Fruit fly (Drosophila melanogaster): ENCODE data around the gene cv-c.

Gene cv-c

DNA sequence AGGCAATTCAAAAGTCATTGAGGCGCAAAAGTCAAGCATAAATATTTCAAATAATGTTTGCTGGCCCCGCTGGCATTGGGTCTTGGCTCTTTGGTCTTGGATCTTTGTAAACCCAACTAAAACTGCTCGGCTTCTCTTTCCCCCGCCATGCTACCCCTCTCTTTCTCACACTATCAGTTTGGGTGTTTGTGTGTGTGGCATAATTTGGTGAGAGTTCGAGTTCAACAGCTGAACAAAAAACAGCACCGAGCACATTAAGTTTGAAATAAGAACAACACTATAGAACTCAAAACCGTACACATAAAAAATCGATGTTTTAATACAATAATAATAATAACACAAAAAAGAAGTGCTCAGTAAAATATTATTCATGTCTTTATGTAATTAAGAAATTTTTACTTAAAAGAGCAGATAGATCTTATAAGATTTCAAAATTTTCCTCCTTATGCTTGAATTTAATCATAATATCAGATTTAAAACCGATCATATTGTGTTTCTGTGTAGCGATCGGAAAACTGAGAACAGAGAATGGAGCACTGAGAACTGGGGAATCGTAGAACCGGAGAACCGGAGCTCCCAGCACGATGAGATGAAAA is 3.0 kb downstream of the cv-c start:
- no peak for TF ChIP-seq noc (tag; optimal IDR thresholded peaks at IDR 0.05)

DNA sequence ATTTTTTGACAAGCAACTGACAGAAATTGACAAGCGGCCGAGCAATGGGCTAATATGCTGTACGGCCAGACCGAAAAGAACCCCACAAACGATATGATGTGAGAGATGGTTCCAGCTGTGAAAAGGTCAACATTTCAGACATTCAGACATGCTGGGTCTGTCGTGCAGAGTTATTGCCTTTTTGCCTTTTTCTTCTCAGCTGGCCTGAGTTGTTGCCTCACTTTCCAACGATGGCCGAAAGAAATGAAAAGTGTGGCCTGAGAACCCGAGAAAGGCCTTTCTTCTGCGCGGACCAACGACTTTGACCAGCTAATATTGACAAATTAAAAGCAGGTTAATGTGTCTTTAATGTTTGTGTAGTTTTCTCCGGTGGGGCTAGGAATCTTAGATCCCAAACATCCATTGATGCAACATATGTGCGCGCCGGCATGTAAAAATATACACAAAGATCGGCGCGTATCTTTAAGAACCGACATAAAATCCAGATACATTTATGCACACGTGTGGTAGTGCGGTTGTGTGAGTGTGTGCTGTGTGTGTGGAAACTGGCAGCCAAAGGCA is 3.6 kb downstream of the cv-c start:
- TF ChIP-seq noc (tag; optimal IDR thresholded peaks at IDR 0.05) = no peak

DNA sequence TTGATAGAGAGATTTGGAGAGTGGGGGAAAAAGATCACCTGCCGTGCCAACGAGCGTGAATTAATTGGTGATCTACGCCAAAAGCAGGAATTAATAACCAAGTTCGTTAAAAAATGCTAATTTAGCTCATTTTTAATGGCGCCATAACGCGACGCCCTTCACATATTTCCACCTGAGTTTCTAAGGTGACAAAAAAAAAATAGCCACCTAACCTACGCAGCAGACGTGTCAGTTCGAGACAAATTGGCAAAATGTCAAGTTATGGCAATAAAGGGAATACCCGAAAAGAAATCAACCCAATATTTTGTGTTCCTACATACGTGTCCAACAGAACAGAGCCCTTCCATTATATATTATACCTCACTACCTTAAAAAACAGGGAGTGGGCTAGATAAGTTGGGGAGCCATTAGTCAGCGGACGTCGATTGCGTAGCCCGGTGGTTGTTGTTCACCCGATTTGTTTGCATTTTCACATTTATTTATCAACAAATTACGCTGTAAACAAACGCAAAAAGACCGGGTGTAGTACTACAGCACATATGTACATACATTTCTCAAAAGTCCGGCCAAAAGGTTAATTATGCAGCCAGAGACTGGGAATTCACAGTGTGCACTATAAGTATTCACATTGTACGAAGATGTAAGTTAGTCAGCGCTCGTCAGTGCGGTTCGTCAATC is 4.3 kb downstream of the cv-c start:
- no peak for TF ChIP-seq noc (tag; optimal IDR thresholded peaks at IDR 0.05)

DNA sequence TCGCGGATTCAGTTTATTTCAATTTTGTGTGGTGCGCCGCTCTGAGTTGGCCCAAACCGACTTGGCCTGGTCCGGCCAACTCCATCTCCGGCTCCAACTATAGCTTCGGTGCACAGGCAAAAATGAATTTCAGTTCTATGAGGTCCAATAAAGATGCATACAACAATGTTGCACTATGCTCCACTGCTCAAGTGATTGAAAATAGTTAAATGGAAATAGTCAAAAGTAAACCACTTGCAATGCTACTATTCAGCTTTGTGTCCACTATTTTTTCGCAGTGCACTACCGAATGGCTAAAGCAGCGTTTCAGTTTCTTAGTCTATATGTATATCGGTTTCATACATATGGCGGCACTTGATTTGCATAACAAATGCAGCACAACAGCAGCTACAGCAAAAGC is 5.2 kb downstream of the cv-c start:
- peak; percentile 23 for TF ChIP-seq noc (tag; optimal IDR thresholded peaks at IDR 0.05)

DNA sequence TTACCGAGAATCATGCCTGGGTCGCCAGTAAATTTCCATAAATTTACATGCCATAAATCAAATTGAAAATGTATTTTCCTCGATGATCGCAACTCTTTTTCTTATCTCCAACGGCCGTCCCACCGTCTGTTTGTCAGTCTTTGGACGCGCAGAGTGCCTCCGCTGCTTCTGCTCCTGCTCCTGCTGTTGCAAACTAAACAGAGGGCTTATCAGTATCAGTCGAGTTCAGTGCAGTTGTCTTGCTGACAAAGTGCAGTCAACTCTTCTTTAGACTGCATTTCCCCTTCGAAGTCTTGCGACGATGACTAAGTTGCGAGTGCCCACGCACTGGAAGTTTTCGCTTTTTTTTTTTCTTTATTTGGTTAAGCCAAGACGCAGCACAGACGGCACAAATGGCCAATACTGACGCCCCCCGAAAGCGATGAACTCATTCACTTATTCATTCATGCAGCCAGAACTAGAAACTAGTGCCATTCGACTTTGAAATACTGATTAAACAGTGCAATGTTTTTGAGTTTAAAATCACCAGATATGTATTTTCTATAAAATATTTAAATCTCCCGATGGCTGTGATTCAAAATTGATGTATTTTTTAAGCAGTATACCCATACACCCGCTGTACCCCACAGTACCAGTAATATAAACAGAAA is 7.3 kb downstream of the cv-c start:
- TF ChIP-seq noc (tag; optimal IDR thresholded peaks at IDR 0.05) = no peak

DNA sequence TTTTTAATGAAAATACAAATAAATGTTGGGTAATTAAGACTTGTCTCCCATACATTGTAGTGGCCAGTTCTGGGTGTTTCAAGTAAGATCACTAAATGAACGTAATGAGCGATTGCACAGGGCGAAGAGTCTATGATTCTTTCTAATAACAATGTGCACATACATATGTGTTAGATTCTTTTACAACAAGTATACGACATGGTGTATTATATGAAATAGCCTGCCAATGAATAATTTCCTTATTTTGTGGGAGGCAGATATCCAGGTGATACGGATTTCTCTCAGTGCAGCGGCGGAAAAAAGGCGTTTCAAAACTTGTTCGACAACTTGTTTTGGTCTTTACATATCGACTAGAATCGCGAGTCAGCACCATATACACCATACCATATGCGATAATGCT is 7.9 kb downstream of the cv-c start:
- TF ChIP-seq noc (tag; optimal IDR thresholded peaks at IDR 0.05) = no peak

DNA sequence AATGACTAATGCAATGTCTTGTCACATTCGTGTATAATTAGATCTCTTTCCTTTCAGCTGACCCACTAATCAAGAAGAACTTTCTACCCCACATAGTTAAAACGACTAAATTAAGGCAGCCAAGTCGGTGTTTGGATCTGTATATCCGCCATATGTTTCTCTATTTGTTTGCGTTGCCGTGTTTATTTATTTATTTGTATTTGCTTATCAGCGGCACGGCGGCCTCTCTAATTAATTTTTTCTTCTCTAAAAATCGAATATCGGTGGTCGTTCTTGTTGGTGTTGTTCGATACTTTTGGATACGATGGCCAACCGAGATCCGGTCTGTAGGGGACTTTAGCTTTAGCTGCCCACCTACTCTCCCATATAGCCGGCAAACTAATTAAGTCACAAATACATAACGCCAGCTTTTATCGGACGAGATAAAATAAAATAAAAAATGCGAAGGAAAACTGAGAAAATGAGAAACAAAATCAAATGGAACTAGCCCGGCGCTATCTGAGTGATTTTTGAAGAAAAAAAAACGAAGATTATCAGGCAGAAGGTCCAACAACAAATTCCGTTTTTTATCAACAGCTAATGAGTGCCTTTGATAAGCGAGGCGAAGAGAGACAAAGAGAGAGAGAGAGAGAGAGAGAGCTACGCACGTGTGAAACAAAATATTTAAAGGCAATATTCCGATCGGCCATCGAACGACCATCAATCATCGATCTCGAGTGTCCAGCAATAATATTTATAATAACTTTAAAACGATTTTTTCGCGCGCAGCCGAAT is 8.7 kb downstream of the cv-c start:
- TF ChIP-seq noc (tag; optimal IDR thresholded peaks at IDR 0.05) = peak; percentile 25

DNA sequence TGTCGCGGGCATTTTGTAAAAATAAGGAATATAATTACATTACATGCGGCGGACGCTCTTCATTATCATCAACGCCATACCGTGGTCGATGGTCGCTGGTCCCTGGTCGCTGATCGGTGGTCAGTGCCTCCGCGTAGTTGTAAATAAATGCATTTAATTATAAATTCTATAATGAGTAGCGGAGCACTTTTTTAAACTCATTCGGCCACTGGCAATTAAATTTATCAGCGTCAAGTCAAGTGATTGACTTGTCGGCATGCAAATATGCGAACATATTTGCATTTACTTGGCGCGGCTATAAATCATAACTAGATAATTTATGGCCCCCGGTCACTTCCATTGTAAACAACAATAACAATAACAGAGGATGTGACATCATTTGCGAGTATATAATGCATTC is 10.1 kb downstream of the cv-c start:
- no peak for TF ChIP-seq noc (tag; optimal IDR thresholded peaks at IDR 0.05)

DNA sequence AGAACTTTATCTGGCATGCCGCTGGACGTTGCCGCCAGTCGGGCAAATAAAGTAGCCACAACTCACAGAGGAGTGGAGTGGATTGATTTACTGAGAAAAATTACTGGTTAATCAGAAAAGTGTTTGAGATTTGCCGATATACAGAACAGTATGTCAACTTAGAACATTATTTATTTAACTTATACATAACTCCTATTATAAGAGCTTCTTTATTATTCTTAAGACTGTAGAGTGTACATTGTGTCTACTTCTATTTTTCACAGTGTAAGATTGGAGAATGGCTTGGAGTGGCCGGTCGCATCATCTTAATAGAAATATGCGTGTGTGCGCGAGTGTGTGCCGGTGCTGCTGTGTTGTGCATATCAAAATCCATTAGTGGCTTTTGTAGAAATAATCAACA is 10.9 kb downstream of the cv-c start:
- TF ChIP-seq noc (tag; optimal IDR thresholded peaks at IDR 0.05) = no peak

DNA sequence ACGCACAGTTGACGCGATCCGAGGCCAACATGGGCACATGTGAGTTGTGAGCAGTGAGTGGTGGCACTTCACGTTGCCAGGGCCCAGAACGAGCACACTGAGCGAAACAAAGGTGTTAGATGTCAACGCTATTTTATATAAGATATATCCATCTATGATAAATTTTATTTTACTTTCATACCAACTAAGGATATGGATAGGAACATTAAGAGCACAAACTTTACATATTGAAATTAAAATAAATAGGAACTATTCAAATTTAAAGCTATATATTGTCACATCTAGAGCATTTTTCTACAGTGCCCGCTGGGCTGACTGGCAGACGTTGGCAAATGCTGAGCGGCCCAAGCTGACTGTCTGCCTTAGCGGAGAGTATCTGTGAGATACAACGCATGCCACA is 11.8 kb downstream of the cv-c start:
- TF ChIP-seq noc (tag; optimal IDR thresholded peaks at IDR 0.05) = no peak

DNA sequence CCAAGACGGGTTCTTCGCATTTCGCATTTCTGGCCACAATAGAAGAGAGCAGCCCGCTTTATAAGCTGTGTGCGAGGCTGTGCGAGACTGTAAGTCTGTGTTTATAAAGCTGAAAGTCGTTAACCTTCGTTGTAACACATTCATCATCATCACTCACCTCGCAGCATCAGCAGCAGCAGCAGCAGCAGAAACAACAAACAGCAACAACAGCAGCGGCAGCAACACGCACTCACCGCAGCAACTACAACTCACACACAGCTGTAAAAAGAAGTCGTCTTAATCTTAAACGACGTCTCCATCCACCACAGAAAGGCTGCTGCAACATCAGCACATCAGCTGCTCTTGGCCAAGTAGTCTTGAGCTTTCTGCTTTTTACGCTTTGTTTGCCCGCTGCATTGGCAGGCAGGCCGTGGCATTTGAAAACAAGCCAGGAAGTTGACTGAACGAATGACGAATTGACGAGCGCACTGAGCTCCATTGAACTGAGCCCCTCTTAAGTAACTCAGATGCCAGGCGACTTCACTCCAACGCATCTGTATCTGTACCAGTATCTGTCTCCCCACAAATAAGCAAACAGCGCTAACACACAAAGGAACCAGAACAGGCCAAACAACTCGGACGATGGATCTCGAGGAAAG is 12.7 kb downstream of the cv-c start:
- TF ChIP-seq noc (tag; optimal IDR thresholded peaks at IDR 0.05) = no peak

DNA sequence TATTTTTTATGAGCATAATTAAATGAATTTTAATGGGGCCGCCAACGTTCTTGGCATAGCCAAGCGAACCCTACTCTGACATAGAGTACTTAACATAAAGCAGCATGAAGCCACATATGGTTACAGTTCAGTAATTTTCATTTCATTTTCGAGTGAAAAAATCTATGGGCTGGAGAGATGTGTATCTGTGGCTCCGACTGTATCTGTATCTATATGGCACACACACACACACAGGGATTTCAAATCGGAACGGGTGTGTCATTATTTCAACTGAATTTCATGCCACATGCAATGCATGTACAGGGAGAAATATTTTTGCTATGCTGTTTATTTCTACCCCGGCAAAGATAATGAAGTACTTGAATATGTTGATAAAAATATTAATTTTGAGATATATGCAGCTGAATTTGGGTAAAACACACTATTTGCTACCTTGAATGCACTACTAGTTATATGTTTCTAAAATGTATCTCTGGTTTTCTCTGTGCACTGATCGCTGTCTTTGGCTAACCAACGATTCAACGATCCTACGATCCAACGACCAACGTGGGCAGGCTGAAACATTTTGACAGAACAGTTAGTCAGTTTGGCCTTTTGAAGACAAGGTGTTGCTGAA is 14.2 kb downstream of the cv-c start:
- TF ChIP-seq noc (tag; optimal IDR thresholded peaks at IDR 0.05) = no peak

DNA sequence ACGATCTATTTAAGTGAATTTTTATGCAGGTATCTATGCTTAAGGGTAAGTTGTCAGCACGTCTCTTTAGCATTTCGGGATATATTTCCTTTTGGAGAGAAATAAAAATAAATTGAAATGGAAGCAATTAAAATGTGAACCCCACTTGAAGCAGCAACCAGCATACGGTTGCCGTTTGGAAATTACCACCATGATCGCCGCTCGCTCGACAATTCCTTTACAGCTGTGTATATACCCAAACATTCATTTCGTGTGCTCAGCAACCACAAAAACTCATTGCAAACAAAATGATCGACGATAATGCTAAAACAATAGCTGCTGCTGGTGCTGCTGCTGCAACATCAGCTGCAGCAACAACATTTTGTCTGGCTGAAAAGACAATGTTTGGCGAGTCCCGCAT is 15.2 kb downstream of the cv-c start:
- TF ChIP-seq noc (tag; optimal IDR thresholded peaks at IDR 0.05) = no peak

DNA sequence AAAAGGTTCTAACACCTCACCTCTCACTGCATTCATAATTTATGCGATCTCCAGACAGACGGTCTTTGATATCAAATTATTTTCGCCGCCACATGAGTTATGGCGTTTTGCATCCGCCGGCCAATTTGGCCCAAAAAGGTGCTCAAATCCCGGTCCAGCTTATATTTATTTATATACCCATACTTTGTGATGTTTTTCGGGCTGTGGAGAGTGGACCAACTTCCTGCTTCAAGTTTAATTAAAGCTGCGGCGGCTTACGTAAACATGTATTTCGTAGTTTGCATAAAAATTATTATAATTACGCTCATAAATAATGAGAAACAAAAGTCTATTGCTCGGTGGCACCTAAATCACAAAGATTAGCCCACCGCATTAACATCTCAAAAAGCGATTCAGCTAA is 16.3 kb downstream of the cv-c start:
- no peak for TF ChIP-seq noc (tag; optimal IDR thresholded peaks at IDR 0.05)

DNA sequence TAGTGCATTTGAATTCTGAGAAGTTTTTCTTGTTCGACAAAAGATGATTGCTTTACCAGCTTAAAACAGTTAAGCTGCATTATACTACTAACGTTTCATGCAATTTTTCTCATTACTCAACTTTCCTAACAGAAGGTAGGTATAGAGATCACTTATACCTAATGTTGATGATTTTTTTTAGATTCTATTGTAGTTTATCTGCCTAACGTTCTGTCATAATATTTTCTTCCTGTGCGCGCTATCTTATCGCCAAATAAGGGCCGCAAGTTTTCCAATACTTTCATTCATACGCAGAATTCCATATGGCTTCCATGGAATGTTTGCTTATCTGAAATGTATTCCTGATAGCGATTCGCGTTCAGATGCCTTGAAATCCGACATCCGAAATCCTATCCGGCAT is 17.1 kb downstream of the cv-c start:
- TF ChIP-seq noc (tag; optimal IDR thresholded peaks at IDR 0.05) = no peak

All from whole organism, larva.